Worm (Caenorhabditis elegans) whole organism, late embryonic: ENCODE measurements around the gene C33H5.2.

Experiments
- C08G9.2 ChIP-seq: sonication (generic microtip); optimal IDR thresholded peaks from 2 replicates; lab custom pipeline; 2016; ENCODE audit warnings: mild to moderate bottlenecking, missing genetic modification characterization, moderate library complexity, missing compliant biosample characterization
- K02D7.2 ChIP-seq: sonication (generic microtip); optimal IDR thresholded peaks from 2 replicates; lab custom pipeline; 2017; ENCODE audit warnings: mild to moderate bottlenecking, missing genetic modification characterization, missing compliant biosample characterization
- K09A11.1 ChIP-seq: sonication (generic microtip); optimal IDR thresholded peaks from 2 replicates; lab custom pipeline; 2017; ENCODE audit warnings: antibody characterized with exemption, mild to moderate bottlenecking, missing genetic modification characterization, missing compliant biosample characterization; ENCODE audit not compliant: insufficient read depth
- T23F11.4 ChIP-seq: fragments of 200-800 bp; sonication (Bioruptor generic); optimal IDR thresholded peaks from 2 replicates; lab custom pipeline; 2018; ENCODE audit warnings: mild to moderate bottlenecking, missing genetic modification characterization, missing compliant biosample characterization
- ceh-14 ChIP-seq: sonication (generic microtip); optimal IDR thresholded peaks from 2 replicates; lab custom pipeline; 2016; ENCODE audit warnings: missing genotype, missing genetic modification characterization, missing compliant biosample characterization
- ceh-18 ChIP-seq: sonication (generic microtip); optimal IDR thresholded peaks from 2 replicates; lab custom pipeline; 2016; ENCODE audit warnings: missing genetic modification characterization, missing compliant biosample characterization
- ceh-19 ChIP-seq: fragments of 200-800 bp; sonication (Bioruptor generic); optimal IDR thresholded peaks from 2 replicates; lab custom pipeline; 2018; ENCODE audit warnings: mild to moderate bottlenecking, missing genetic modification characterization, missing compliant biosample characterization
- ceh-2 ChIP-seq: sonication (generic microtip); optimal IDR thresholded peaks from 2 replicates; lab custom pipeline; 2016; ENCODE audit warnings: missing genotype, missing genetic modification characterization, missing compliant biosample characterization
- ceh-22 ChIP-seq: sonication (generic microtip); optimal IDR thresholded peaks from 2 replicates; lab custom pipeline; 2017; ENCODE audit warnings: missing biosample characterization, missing genetic modification characterization
- ceh-30 ChIP-seq: fragments of 150-350 bp; optimal IDR thresholded peaks from 2 replicates; lab custom pipeline; 2014; ENCODE audit warnings: missing biosample characterization, missing genetic modification characterization
- ceh-31 ChIP-seq: sonication (generic microtip); optimal IDR thresholded peaks from 2 replicates; lab custom pipeline; 2016; ENCODE audit warnings: missing genetic modification characterization, missing compliant biosample characterization
- ceh-34 ChIP-seq: sonication (generic microtip); optimal IDR thresholded peaks from 2 replicates; lab custom pipeline; 2016; ENCODE audit warnings: mild to moderate bottlenecking, missing genetic modification characterization, missing compliant biosample characterization
- ceh-45 ChIP-seq: fragments of 200-800 bp; sonication (Bioruptor generic); IDR thresholded peaks from 2 replicates; pipeline ENCODE4 v1.3.6; 2022; ENCODE audit warnings: missing genetic modification reagents, missing genetic modification characterization, missing compliant biosample characterization
- che-1 ChIP-seq: sonication (generic microtip); optimal IDR thresholded peaks from 2 replicates; lab custom pipeline; 2016; ENCODE audit warnings: mild to moderate bottlenecking, missing genetic modification characterization, missing compliant biosample characterization
- dve-1 ChIP-seq: sonication (generic microtip); optimal IDR thresholded peaks from 2 replicates; lab custom pipeline; 2017; ENCODE audit warnings: antibody characterized with exemption, mild to moderate bottlenecking, missing genetic modification characterization, missing compliant biosample characterization
- elt-2 ChIP-seq: sonication (generic microtip); optimal IDR thresholded peaks from 2 replicates; lab custom pipeline; 2016; ENCODE audit warnings: missing genetic modification reagents, missing genetic modification characterization, missing compliant biosample characterization
- ets-4 ChIP-seq: sonication (generic microtip); optimal IDR thresholded peaks from 2 replicates; lab custom pipeline; 2016; ENCODE audit warnings: missing genetic modification characterization, missing compliant biosample characterization
- eyg-1 ChIP-seq: sonication (generic microtip); optimal IDR thresholded peaks from 2 replicates; lab custom pipeline; 2016; ENCODE audit warnings: missing genotype, missing genetic modification characterization, missing compliant biosample characterization
- fax-1 ChIP-seq: sonication (generic microtip); optimal IDR thresholded peaks from 2 replicates; lab custom pipeline; 2016; ENCODE audit warnings: missing genotype, missing genetic modification characterization, missing compliant biosample characterization
- gmeb-2 ChIP-seq: sonication (generic microtip); optimal IDR thresholded peaks from 2 replicates; lab custom pipeline; 2016; ENCODE audit warnings: missing genetic modification characterization, inconsistent platforms, missing compliant biosample characterization
- hlh-13 ChIP-seq: fragments of 200-800 bp; sonication (Bioruptor generic); optimal IDR thresholded peaks from 2 replicates; lab custom pipeline; 2018; ENCODE audit warnings: mild to moderate bottlenecking, missing genetic modification characterization, missing compliant biosample characterization
- hlh-15 ChIP-seq: sonication (generic microtip); optimal IDR thresholded peaks from 2 replicates; lab custom pipeline; 2016; ENCODE audit warnings: missing genetic modification characterization, missing compliant biosample characterization
- hlh-30 ChIP-seq: sonication (generic microtip); optimal IDR thresholded peaks from 2 replicates; lab custom pipeline; 2017; ENCODE audit warnings: antibody characterized with exemption, missing genetic modification characterization, missing compliant biosample characterization; ENCODE audit not compliant: insufficient read depth
- hlh-6 ChIP-seq: sonication (generic microtip); optimal IDR thresholded peaks from 2 replicates; lab custom pipeline; 2016; ENCODE audit warnings: missing genotype, missing genetic modification characterization, missing compliant biosample characterization
- lim-6 ChIP-seq: sonication (generic microtip); optimal IDR thresholded peaks from 2 replicates; lab custom pipeline; 2016; ENCODE audit warnings: missing genetic modification characterization, missing compliant biosample characterization
- lin-11 ChIP-seq: fragments of 200-800 bp; sonication (Bioruptor generic); optimal IDR thresholded peaks from 2 replicates; lab custom pipeline; 2018; ENCODE audit warnings: mild to moderate bottlenecking, missing genetic modification characterization, missing compliant biosample characterization
- madf-2 ChIP-seq: sonication (generic microtip); optimal IDR thresholded peaks from 2 replicates; lab custom pipeline; 2017; ENCODE audit warnings: missing genetic modification characterization, missing compliant biosample characterization
- mec-3 ChIP-seq: sonication (generic microtip); optimal IDR thresholded peaks from 2 replicates; lab custom pipeline; 2016; ENCODE audit warnings: borderline replicate concordance, missing genetic modification characterization, missing compliant biosample characterization
- nfya-1 ChIP-seq: sonication (generic microtip); optimal IDR thresholded peaks from 2 replicates; lab custom pipeline; 2017; ENCODE audit warnings: missing genetic modification characterization, mild to moderate bottlenecking, missing compliant biosample characterization, antibody characterized with exemption, moderate library complexity
- nhr-11 ChIP-seq: fragments of 150-350 bp; optimal IDR thresholded peaks from 2 replicates; lab custom pipeline; 2014; ENCODE audit warnings: missing biosample characterization, missing genetic modification characterization
- odd-2 ChIP-seq: sonication (generic microtip); optimal IDR thresholded peaks from 2 replicates; lab custom pipeline; 2017; ENCODE audit warnings: antibody characterized with exemption, mild to moderate bottlenecking, missing genetic modification characterization, missing compliant biosample characterization
- pat-9 ChIP-seq: fragments of 200-800 bp; sonication (Bioruptor generic); optimal IDR thresholded peaks from 2 replicates; lab custom pipeline; 2018; ENCODE audit warnings: mild to moderate bottlenecking, missing genetic modification characterization, moderate library complexity, missing compliant biosample characterization
- pha-2 ChIP-seq: sonication (generic microtip); optimal IDR thresholded peaks from 2 replicates; lab custom pipeline; 2017; ENCODE audit warnings: mild to moderate bottlenecking, missing genetic modification characterization, missing compliant biosample characterization
- pqm-1 ChIP-seq: sonication (generic microtip); optimal IDR thresholded peaks from 2 replicates; lab custom pipeline; 2016; ENCODE audit warnings: missing genetic modification characterization, missing compliant biosample characterization
- sox-2 ChIP-seq: fragments of 200-800 bp; sonication (Bioruptor generic); IDR thresholded peaks from 2 replicates; pipeline ENCODE4 v1.3.6; 2022; ENCODE audit warnings: missing genetic modification reagents, missing genetic modification characterization, missing compliant biosample characterization
- tbx-2 ChIP-seq: sonication (generic microtip); optimal IDR thresholded peaks from 2 replicates; lab custom pipeline; 2016; ENCODE audit warnings: missing genetic modification characterization, missing compliant biosample characterization
- tbx-7 ChIP-seq: sonication (generic microtip); optimal IDR thresholded peaks from 2 replicates; lab custom pipeline; 2016; ENCODE audit warnings: missing genotype, missing genetic modification characterization, missing compliant biosample characterization
- ttx-3 ChIP-seq: sonication (generic microtip); optimal IDR thresholded peaks from 2 replicates; lab custom pipeline; 2016; ENCODE audit warnings: missing genetic modification reagents, missing genetic modification characterization, missing compliant biosample characterization
- unc-3 ChIP-seq, 2 experiments: fragments of 200-800 bp in 1 of 2; sonication (Bioruptor generic) in 1 of 2; sonication (generic microtip) in 1 of 2; conservative IDR thresholded peaks in 1 of 2; optimal IDR thresholded peaks in 1 of 2; 2 replicates each; pipeline versions ENCODE4 v1.3.6 to Lab custom; 2016 to 2022; ENCODE audit warnings: missing compliant biosample characterization in 2 of 2, missing genetic modification characterization in 2 of 2, missing genetic modification reagents in 1 of 2
- unc-42 ChIP-seq: sonication (generic microtip); optimal IDR thresholded peaks from 2 replicates; lab custom pipeline; 2016; ENCODE audit warnings: missing genotype, missing genetic modification characterization, missing compliant biosample characterization
- unc-86 ChIP-seq: sonication (generic microtip); optimal IDR thresholded peaks from 2 replicates; lab custom pipeline; 2016; ENCODE audit warnings: missing genetic modification characterization, missing compliant biosample characterization
- zip-5 ChIP-seq: sonication (generic microtip); optimal IDR thresholded peaks from 2 replicates; lab custom pipeline; 2016; ENCODE audit warnings: missing genetic modification characterization, missing compliant biosample characterization

The C33H5.2 gene

ce11 chrIV:7812709-7813108, 7.9 kb downstream of the C33H5.2 start, which contains the start of gene zgpa-1:
TSS of gene zgpa-1 (minus strand) at chrIV:7812809.
- TF ChIP-seq fax-1 (tag; lab: Kevin White, UChicago) (no peak), ttx-3 (tag; lab: Kevin White, UChicago) (no peak)
- TF ChIP-seq, all 69 proteins: peak for 0

ce11 chrIV:7815683-7816183, 10.9 kb downstream of the C33H5.2 start, which contains the start of gene cdgs-1:
TSS of gene cdgs-1 (minus strand) at chrIV:7815733.
- peak; percentile 31 for TF ChIP-seq nfya-1 (tag; lab: Kevin White, UChicago)
- no peak for TF ChIP-seq gmeb-2 (tag; lab: Kevin White, UChicago)
- TF ChIP-seq pat-9 = no peak
- TF ChIP-seq hlh-30 (tag; lab: Kevin White, UChicago) = peak; percentile 68
- TF ChIP-seq unc-42 (tag; lab: Kevin White, UChicago) = peak; percentile 78

DNA sequence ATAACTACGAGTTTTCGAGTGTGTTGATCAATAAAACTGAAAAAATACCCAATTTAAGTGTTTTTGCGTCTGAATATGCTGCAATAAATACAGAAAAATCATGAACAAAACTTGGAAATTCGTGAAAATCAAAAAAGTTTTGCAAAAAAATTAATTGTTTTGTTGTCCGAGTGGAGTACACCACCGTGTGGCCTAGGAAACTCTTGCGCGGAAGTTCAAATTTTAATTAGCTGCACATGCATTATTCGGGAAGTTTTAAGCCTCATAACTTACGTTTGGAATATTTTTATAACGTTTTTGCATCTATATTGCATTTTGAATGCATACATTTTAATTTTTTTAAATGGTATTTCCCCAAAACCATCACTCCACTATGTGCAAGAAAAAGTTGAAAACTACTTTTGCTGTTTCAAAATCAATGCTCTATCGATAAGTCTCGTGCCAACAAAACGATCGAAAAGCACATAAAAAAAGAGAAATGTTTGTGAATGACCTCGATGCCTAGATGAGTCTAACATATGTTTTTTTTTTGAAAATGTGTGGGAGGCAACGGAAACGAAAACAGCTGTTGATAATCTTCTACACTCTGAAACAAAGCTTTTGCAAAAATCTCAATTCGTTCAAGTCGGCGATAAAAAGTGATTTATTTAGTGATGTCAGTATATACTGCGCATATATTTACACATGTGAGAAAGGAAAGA, 11.7 kb downstream of the C33H5.2 start:
- TF ChIP-seq zip-5 (tag; lab: Kevin White, UChicago) (peak; percentile 46), eyg-1 (tag; lab: Kevin White, UChicago) (no peak), ceh-30 (no peak), elt-2 (peak; percentile 27), ceh-14 (tag; lab: Kevin White, UChicago) (peak; percentile 6), T23F11.4 (GFP tag; lab: Kevin White, UChicago) (no peak), tbx-7 (tag; lab: Kevin White, UChicago) (peak; percentile 74), tbx-2 (tag; lab: Kevin White, UChicago) (peak; percentile 21), pat-9 (no peak), dve-1 (tag; lab: Kevin White, UChicago) (no peak), ceh-31 (tag; lab: Kevin White, UChicago) (peak; percentile 52), ceh-19 (GFP tag; lab: Kevin White, UChicago) (no peak), C08G9.2 (peak; percentile 81), hlh-15 (no peak), ceh-18 (tag; lab: Kevin White, UChicago) (peak; percentile 18), ceh-2 (tag; lab: Kevin White, UChicago) (peak; percentile 49), ets-4 (tag; lab: Kevin White, UChicago) (peak; percentile 58)

DNA sequence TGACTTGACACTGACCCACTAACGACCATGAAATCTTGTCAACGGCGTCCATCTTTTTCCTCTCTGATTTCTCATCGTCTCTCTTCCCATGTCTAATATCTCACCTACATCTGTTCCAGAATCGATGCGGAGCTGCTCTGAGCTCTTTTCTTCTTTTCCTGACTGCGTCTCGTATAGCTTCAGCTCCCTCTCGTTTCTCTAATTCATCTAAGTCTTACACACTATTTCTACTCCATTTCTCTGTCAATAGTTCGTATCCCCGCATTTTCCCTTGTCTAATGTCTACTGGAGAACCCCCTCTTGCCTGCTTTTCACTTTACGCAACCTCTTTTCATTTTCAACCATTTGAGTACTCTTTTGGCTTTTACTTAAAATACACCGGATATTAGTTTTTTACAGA, 13.0 kb downstream of the C33H5.2 start, which contains the start of gene ric-3:
ric-3 (plus strand) TSS at position 400 of the 400 bp plus-strand sequence.
- no peak for TF ChIP-seq ceh-45
- no peak for TF ChIP-seq unc-3 (GFP tag; conservative IDR thresholded peaks at IDR 0.05; lab: Robert Waterston, UW)
- no peak for TF ChIP-seq unc-3 (tag; optimal IDR thresholded peaks at IDR 0.05; lab: Kevin White, UChicago)
- no peak for TF ChIP-seq zip-5 (tag; lab: Kevin White, UChicago)
- TF ChIP-seq ets-4 (tag; lab: Kevin White, UChicago) = no peak
- no peak for TF ChIP-seq ceh-30
- no peak for TF ChIP-seq hlh-15
- TF ChIP-seq hlh-30 (tag; lab: Kevin White, UChicago) = no peak
- TF ChIP-seq lim-6 (tag; lab: Kevin White, UChicago) = peak; percentile 30
- TF ChIP-seq elt-2 = no peak
- TF ChIP-seq mec-3 (tag; lab: Kevin White, UChicago) = no peak
- no peak for TF ChIP-seq madf-2 (tag; lab: Kevin White, UChicago)
- peak; percentile 78 for TF ChIP-seq nfya-1 (tag; lab: Kevin White, UChicago)
- no peak for TF ChIP-seq hlh-13 (GFP tag; lab: Kevin White, UChicago)
- TF ChIP-seq ceh-22 = no peak
- no peak for TF ChIP-seq sox-2
- peak; percentile 46 for TF ChIP-seq ceh-18 (tag; lab: Kevin White, UChicago)
- TF ChIP-seq unc-86 (tag; lab: Kevin White, UChicago) = no peak
- TF ChIP-seq pha-2 (tag; lab: Kevin White, UChicago) = no peak
- TF ChIP-seq K02D7.2 = no peak
- no peak for TF ChIP-seq hlh-6 (tag; lab: Kevin White, UChicago)
- no peak for TF ChIP-seq ttx-3 (tag; lab: Kevin White, UChicago)
- TF ChIP-seq K09A11.1 (tag; lab: Kevin White, UChicago) = no peak
- no peak for TF ChIP-seq dve-1 (tag; lab: Kevin White, UChicago)
- peak; percentile 74 for TF ChIP-seq unc-42 (tag; lab: Kevin White, UChicago)
- no peak for TF ChIP-seq nhr-11
- no peak for TF ChIP-seq odd-2 (tag; lab: Kevin White, UChicago)
- TF ChIP-seq ceh-34 = peak; percentile 7
- peak; percentile 18 for TF ChIP-seq ceh-19 (GFP tag; lab: Kevin White, UChicago)
- no peak for TF ChIP-seq lin-11 (tag; lab: Kevin White, UChicago)
- no peak for TF ChIP-seq pqm-1 (tag; lab: Kevin White, UChicago)
- no peak for TF ChIP-seq che-1 (tag; lab: Kevin White, UChicago)
